Worm (Caenorhabditis elegans): ENCODE data around the gene R10E11.6.
A peak's percentile ranks its signal among the peaks of the same experiment; 100 is the strongest.

The R10E11.6 gene

DNA sequence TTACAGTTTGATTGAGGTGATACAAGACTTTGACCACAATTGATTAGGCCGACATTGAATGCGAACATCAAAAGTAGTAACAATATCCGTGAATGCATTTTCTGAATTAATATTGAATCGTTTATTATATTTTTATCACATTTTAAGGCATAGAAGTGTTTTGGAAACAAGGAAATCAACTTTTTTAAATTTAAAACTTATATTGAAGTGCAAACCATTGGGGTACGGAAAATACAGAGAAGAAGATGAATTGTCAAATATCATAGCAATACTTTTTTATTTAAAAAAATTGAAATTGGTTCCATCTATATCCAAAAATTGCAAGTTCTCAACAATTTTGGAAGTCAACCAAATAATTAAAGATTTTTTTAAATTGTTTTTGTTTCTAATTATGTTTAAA is 39.6 kb upstream of the R10E11.6 start, which contains the start of gene T05G5.1:
Gene T05G5.1 (minus strand): TSS at position 101 of the 400 bp plus-strand sequence.
- TF ChIP-seq ceh-9 (tag; optimal IDR thresholded peaks at IDR 0.05), result no peak
- TF ChIP-seq unc-39 (tag; optimal IDR thresholded peaks at IDR 0.05), result no peak
- no peak for TF ChIP-seq nhr-43 (tag; optimal IDR thresholded peaks at IDR 0.05; ENCODE audit: poor library complexity, severe bottlenecking)
- TF ChIP-seq nhr-76 (tag; optimal IDR thresholded peaks at IDR 0.05), result no peak
- TF ChIP-seq zag-1 (tag; optimal IDR thresholded peaks at IDR 0.05), result no peak
- TF ChIP-seq ceh-16 (tag; optimal IDR thresholded peaks at IDR 0.05), result no peak
- TF ChIP-seq snpc-4 (tag; optimal IDR thresholded peaks at IDR 0.05), result no peak
- TF ChIP-seq egl-27 (tag; optimal IDR thresholded peaks at IDR 0.05), result no peak

ce11 chrIII:9744525-9744924 is 38.3 kb upstream of the R10E11.6 start:
- peak; percentile 31 for TF ChIP-seq nfya-1 (tag; optimal IDR thresholded peaks at IDR 0.05; ENCODE audit: insufficient read depth)
- TF ChIP-seq unc-39 (tag; optimal IDR thresholded peaks at IDR 0.05), result no peak

- no peak for TF ChIP-seq fkh-2 (tag; optimal IDR thresholded peaks at IDR 0.05)
- TF ChIP-seq egl-5 (tag; optimal IDR thresholded peaks at IDR 0.05), result peak; percentile 43
Measured at ce11 chrIII:9745333-9745897, 37.4 kb upstream of the R10E11.6 start.

DNA sequence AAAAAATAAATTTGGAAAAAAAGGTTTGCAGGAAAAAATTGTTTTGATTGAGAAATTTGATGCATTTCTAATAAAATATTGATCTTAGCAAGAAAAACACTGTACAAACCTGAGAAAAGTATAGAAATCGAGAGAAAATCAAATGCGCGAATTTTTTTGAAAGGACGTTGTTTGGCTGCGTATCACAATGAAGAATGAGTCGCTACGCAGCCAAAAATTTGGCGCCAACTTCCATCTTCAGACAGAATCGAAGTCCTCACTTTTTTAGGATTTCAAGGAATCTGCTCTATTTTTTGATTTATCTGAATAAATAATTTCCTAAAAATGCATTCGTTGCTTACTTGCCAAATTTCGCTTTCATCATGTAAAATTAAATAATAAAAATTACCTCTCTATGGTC is 36.1 kb upstream of the R10E11.6 start:
- no peak for TF ChIP-seq fkh-10 (GFP tag; optimal IDR thresholded peaks at IDR 0.05)
- TF ChIP-seq snpc-4 (tag; optimal IDR thresholded peaks at IDR 0.05), result no peak
- no peak for TF ChIP-seq ceh-28 (tag; optimal IDR thresholded peaks at IDR 0.05)
- no peak for TF ChIP-seq mdl-1 (tag; optimal IDR thresholded peaks at IDR 0.05)
- TF ChIP-seq pha-4 (tag; optimal IDR thresholded peaks at IDR 0.05), result no peak
- no peak for TF ChIP-seq aly-2 (tag; optimal IDR thresholded peaks at IDR 0.05)
- no peak for TF ChIP-seq hmg-11 (tag; optimal IDR thresholded peaks at IDR 0.05)
- no peak for TF ChIP-seq nhr-23 (tag; optimal IDR thresholded peaks at IDR 0.05)
- TF ChIP-seq daf-12 (tag; optimal IDR thresholded peaks at IDR 0.05), result no peak
- TF ChIP-seq nhr-67 (tag; optimal IDR thresholded peaks at IDR 0.05), result no peak

- TF ChIP-seq pha-4 (tag; optimal IDR thresholded peaks at IDR 0.05) (peak; percentile 69), nhr-23 (tag; optimal IDR thresholded peaks at IDR 0.05) (peak; percentile 2), lin-15B (tag; optimal IDR thresholded peaks at IDR 0.05) (peak; percentile 65), nhr-28 (tag; optimal IDR thresholded peaks at IDR 0.05) (no peak), nhr-25 (tag; optimal IDR thresholded peaks at IDR 0.05) (peak; percentile 40), nfya-1 (tag; optimal IDR thresholded peaks at IDR 0.05; ENCODE audit: insufficient read depth) (peak; percentile 73)
Measured at ce11 chrIII:9747133-9747532, 35.7 kb upstream of the R10E11.6 start, which contains the start of the genes iff-1 and cdk-1. Gene iff-1 (minus strand): TSS chrIII:9747193. Gene cdk-1 (plus strand): TSS chrIII:9747472.

ce11 chrIII:9748694-9749093 is 34.1 kb upstream of the R10E11.6 start, which contains the start of gene T05G5.4:
Gene T05G5.4 (plus strand): TSS chrIII:9748934.
- TF ChIP-seq pha-4 (tag; optimal IDR thresholded peaks at IDR 0.05), result no peak

DNA sequence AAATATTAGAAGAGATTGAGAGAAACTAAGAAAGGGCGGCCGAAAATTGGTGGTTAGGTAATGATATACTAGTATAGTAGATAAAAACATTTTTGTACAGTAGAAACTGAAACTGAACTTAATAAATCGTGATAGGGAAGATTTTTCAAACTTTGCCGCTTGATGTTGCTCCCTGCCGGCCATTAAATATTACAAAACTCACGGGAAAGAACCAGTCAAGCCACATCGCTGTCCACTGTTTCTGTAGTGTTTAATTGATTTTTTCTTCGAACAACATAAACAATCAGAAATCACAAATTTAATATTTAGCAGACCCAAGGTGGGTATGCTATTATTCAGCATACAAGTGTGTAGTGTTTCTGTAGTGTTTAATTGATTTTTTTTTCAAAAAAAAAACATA is 31.7 kb upstream of the R10E11.6 start, which contains the start of gene T05G5.5:
Gene T05G5.5 (minus strand): TSS at position 359 of the 400 bp plus-strand sequence.
- TF ChIP-seq lsy-12 (tag; optimal IDR thresholded peaks at IDR 0.05) (no peak), fos-1 (tag; optimal IDR thresholded peaks at IDR 0.05) (no peak), nhr-67 (tag; optimal IDR thresholded peaks at IDR 0.05) (no peak), eor-1 (tag; optimal IDR thresholded peaks at IDR 0.05) (no peak), jun-1 (tag; optimal IDR thresholded peaks at IDR 0.05) (no peak), nhr-43 (tag; optimal IDR thresholded peaks at IDR 0.05; ENCODE audit: poor library complexity, severe bottlenecking) (peak; percentile 79), nhr-25 (tag; optimal IDR thresholded peaks at IDR 0.05) (no peak), daf-12 (tag; optimal IDR thresholded peaks at IDR 0.05) (no peak), egl-5 (tag; optimal IDR thresholded peaks at IDR 0.05) (no peak), unc-62 (GFP tag; optimal IDR thresholded peaks at IDR 0.05) (no peak), lin-15B (tag; optimal IDR thresholded peaks at IDR 0.05) (no peak), aly-2 (tag; optimal IDR thresholded peaks at IDR 0.05) (no peak), mdl-1 (tag; optimal IDR thresholded peaks at IDR 0.05) (no peak), elt-1 (tag; optimal IDR thresholded peaks at IDR 0.05) (no peak), ama-1 (optimal IDR thresholded peaks at IDR 0.05) (peak; percentile 59), skn-1 (tag; optimal IDR thresholded peaks at IDR 0.05) (no peak), ZK546.5 (tag; optimal IDR thresholded peaks at IDR 0.05) (no peak), nhr-12 (tag; optimal IDR thresholded peaks at IDR 0.05) (no peak), ztf-4 (tag; optimal IDR thresholded peaks at IDR 0.05) (no peak), egl-27 (tag; optimal IDR thresholded peaks at IDR 0.05) (no peak), ceh-82 (tag; optimal IDR thresholded peaks at IDR 0.05) (no peak), elt-2 (tag; optimal IDR thresholded peaks at IDR 0.05) (peak; percentile 5)

Measured in whole organism, L3 larva.